Fruit fly (Drosophila melanogaster) whole organism, larva: ENCODE results near the gene Porin2.

Experiments
- noc ChIP-seq: fragments of 200-800 bp; sonication (Bioruptor generic); optimal IDR thresholded peaks from 3 replicates; lab custom pipeline; 2019; ENCODE audit warnings: missing biosample characterization, mild to moderate bottlenecking, missing genetic modification characterization, moderate library complexity

The Porin2 gene

DNA sequence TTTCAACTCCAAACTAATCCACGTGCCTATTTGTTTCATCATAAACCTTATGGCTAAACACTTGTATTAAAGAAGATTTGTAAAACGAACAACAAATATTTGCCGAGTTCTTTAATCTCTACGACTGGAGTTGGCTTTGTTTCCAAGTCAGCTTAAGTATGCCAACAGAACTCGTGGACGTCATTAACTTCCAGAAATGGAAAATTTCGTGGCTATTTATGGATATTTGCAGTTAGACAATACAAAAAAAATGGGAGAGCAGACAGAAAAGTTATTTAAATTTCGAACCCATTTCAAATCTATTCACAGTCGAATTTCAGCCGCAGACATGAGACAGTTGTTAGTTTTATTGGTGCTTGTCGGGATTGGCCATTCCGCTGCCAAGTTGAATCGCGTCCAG, 26.4 kb downstream of the Porin2 start, which contains the start of gene CG17134:
Gene CG17134, plus strand, starts transcription at position 301 of the 400 bp plus-strand sequence.
- no peak for TF ChIP-seq noc (tag; lab: Kevin White, UChicago)

DNA sequence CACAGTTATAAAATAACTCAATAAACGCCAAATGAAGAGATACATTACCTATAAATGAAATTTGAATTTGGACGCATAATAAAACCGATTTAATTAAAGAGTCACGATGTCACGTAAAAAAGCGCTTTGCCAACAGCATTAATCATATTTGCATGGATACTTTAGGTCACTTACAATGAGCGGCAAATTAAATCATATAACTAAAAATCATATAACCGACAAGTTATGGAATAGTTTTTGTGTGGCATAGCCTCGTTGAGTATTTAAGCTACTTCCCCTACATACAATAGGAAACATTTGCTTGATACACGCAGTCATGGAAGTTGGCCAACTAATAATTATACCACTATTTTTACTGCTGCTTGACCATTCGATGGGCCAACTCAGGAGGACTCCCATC, 28.0 kb downstream of the Porin2 start, which contains the start of gene CG6508:
Gene CG6508, plus strand, starts transcription at position 301 of the 400 bp plus-strand sequence.
- TF ChIP-seq noc (tag; lab: Kevin White, UChicago) = no peak

DNA sequence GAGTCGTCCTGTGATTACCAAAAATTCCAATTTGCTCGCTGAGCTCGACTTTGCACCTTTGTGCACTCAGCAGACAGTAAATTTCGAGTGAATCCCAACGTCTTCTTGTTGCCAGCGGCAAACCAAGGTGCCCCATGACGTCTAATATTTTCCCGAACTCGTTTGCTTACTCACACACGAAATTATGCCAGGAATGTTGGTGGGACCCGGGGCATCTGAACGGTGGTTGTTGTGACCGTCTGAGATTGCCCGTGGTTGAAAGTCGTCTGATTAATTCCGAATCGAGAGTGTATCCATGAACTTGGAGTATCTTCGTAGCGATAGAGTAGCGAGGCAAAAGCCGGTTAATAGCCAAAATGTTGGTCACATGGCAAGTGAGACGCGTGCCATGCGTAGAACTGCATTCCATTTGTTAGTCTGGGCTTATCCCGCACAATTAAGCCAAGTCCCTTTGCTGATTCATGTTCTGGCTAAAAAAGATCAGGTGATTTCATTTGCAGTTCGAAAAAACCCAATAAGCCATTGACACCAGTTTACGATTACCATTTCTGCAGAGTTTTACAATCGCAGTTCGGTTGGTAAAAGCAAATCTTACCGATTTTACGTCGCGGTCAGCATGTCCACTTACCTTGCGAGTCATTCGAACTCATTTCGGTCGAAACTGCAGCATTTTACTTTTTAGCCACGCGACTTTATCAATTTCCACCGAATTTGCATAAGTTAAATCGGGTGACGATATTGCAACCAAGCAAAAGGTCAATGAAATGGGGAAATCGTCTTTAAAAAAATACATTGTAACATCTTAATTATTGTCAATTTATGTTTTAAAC, 44.7 kb downstream of the Porin2 start:
- TF ChIP-seq noc (tag; lab: Kevin White, UChicago) = no peak

DNA sequence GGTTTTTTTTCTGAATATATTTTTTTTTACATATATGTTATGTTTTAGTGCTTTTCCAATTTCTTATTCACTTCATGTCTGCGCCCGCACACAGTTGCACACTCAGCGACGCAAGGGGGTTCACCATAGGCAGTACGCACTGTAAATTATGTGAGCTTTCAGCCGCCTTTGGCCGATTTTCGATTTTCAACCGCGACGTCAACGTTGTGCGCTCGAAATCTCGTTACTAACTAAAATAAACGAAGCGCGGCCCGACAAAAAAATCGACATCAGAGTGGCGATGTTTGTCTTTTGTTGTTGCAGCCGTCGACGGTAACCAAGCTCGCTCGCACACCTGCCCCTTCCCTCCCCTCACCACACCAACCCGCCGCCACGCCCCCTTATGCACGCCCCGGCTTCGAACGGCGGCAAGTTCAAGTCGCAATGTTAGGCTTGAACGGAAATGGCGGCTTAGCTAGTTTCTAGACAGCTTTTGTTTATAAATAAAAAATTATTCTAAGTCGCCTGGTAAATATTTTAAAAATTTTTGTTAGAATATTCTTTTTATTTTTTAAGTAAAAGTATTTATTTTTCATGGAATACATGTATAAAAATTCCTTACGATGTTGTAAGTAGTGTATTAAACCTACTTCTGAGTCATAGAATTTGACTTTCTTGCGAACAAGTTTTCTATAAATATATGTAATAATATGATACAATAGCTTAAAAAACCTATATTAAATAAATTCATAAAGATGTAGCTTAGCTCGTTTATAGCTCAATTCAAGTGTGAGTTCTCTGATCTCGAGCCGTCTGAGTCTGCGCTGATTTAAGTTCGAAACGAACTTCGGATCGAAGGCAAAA, 45.7 kb downstream of the Porin2 start, which contains the start of gene CG31869:
Gene CG31869, minus strand, starts transcription at position 233 of the 843 bp plus-strand sequence.
- TF ChIP-seq noc (tag; lab: Kevin White, UChicago) = no peak
